Fruit fly (Drosophila melanogaster): ENCODE data around the gene CG10171.
A peak's percentile ranks its signal among the peaks of the same experiment; 100 is the strongest.

DNA sequence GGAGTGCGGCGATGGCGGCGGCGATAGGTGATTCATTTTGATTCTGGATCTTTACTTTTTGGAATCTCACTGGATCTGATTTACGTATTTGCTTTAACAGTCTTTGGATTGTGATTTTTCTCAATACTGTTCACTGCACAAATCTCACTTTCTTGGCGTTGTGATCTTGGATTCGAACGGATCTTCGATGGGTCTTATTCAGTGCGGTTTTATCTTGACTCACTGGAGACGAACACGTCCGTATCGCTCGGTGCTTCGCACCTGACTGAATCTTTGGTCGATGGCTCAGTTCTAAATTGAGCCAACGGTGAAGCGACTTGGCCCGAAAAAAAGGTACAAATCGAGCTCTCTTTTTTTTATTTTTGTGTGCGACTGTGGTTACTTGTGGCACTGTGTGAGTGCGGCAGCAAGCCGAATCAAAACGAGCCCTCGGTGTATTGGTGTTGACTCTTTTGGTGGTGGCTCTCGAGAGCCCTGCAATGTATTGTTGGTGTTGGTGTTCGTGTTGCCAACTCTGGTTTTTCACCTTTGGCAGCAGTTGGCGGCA is 13.2 kb upstream of the CG10171 start, which contains the start of gene sens:
- TF ChIP-seq psq (GFP tag; optimal IDR thresholded peaks at IDR 0.05) (no peak), HLH106 (tag; optimal IDR thresholded peaks at IDR 0.05) (no peak), CG9705 (GFP tag; optimal IDR thresholded peaks at IDR 0.05) (no peak), h (GFP tag; optimal IDR thresholded peaks at IDR 0.05) (no peak), fru (GFP tag; optimal IDR thresholded peaks at IDR 0.05) (no peak), Myc (optimal IDR thresholded peaks at IDR 0.05) (no peak), lola (GFP tag; optimal IDR thresholded peaks at IDR 0.05) (no peak), sage (GFP tag; optimal IDR thresholded peaks at IDR 0.05) (no peak), Hr83 (GFP tag; optimal IDR thresholded peaks at IDR 0.05; ENCODE audit: poor library complexity, severe bottlenecking) (no peak), Rel (GFP tag; optimal IDR thresholded peaks at IDR 0.05) (no peak), Rel (tag; optimal IDR thresholded peaks at IDR 0.05) (no peak), Hr78 (GFP tag; optimal IDR thresholded peaks at IDR 0.05) (no peak), Jra (GFP tag; optimal IDR thresholded peaks at IDR 0.05) (peak; percentile 38), dl (GFP tag; optimal IDR thresholded peaks at IDR 0.05; ENCODE audit: insufficient read depth in 1 of 2, partially characterized antibody in 2 of 2) (no peak), OdsH (GFP tag; optimal IDR thresholded peaks at IDR 0.05) (no peak)

Measured in whole organism, wandering third instar larva.